Worm (Caenorhabditis elegans) whole organism, L4 larva: Measurements from ENCODE around the gene F54E7.6.

Experiments used
- D1046.2 ChIP-seq: fragments of 200-800 bp; sonication (Bioruptor generic); IDR thresholded peaks from 2 replicates; pipeline ENCODE4 v1.3.6; 2022; ENCODE audit warnings: missing genetic modification characterization, missing compliant biosample characterization
- F26F4.8 ChIP-seq: fragments of 200-800 bp; sonication (Bioruptor generic); conservative IDR thresholded peaks from 2 replicates; pipeline ENCODE4 v1.3.6; 2022; ENCODE audit warnings: missing genetic modification characterization, missing compliant biosample characterization
- F37D6.2 ChIP-seq: sonication (generic microtip); optimal IDR thresholded peaks from 2 replicates; lab custom pipeline; 2016; ENCODE audit warnings: mild to moderate bottlenecking, missing genetic modification characterization, missing compliant biosample characterization
- F49E8.2 ChIP-seq: sonication (generic microtip); optimal IDR thresholded peaks from 2 replicates; lab custom pipeline; 2016; ENCODE audit warnings: missing compliant biosample characterization, mild to moderate bottlenecking, missing genetic modification characterization, borderline replicate concordance
- Y105C5A.15 ChIP-seq: fragments of 200-800 bp; sonication (Bioruptor generic); IDR thresholded peaks from 2 replicates; pipeline ENCODE4 v1.3.6; 2022; ENCODE audit warnings: missing genetic modification characterization, missing compliant biosample characterization
- Y48G9A.11 ChIP-seq: fragments of 200-800 bp; sonication (Bioruptor generic); IDR thresholded peaks from 2 replicates; pipeline ENCODE4 v1.3.6; 2022; ENCODE audit warnings: missing genetic modification reagents, missing genetic modification characterization, missing compliant biosample characterization
- ZK546.5 ChIP-seq, 2 experiments: sonication (generic microtip); optimal IDR thresholded peaks; 2 replicates each; lab custom pipeline; 2017; ENCODE audit warnings: missing biosample characterization in 2 of 2, missing genetic modification characterization in 2 of 2
- aha-1 ChIP-seq: fragments of 150-350 bp; peaks from one replicate; lab custom pipeline; 2014; ENCODE audit warnings: missing biosample characterization, missing genetic modification characterization
- ama-1 ChIP-seq: fragments of 150-350 bp; optimal IDR thresholded peaks from 2 replicates; lab custom pipeline; 2014; ENCODE audit warnings: inconsistent platforms, mixed read lengths
- arid-1 ChIP-seq: fragments of 200-800 bp; sonication (Bioruptor generic); conservative IDR thresholded peaks from 2 replicates; pipeline ENCODE4 v1.3.6; 2022; ENCODE audit warnings: missing genetic modification reagents, missing genetic modification characterization, missing compliant biosample characterization
- ceh-20 ChIP-seq: fragments of 200-800 bp; sonication (Bioruptor generic); IDR thresholded peaks from 2 replicates; pipeline ENCODE4 v1.3.6; 2022; ENCODE audit warnings: missing genetic modification reagents, missing genetic modification characterization, missing compliant biosample characterization
- ceh-28 ChIP-seq: fragments of 150-350 bp; optimal IDR thresholded peaks from 2 replicates; lab custom pipeline; 2014; ENCODE audit warnings: missing biosample characterization, missing genetic modification reagents, missing genetic modification characterization
- ceh-32 ChIP-seq: sonication (generic microtip); optimal IDR thresholded peaks from 2 replicates; lab custom pipeline; 2016; ENCODE audit warnings: mild to moderate bottlenecking, missing genetic modification characterization, missing compliant biosample characterization; ENCODE audit not compliant: poor library complexity
- ceh-44 ChIP-seq: fragments of 200-800 bp; sonication (Bioruptor generic); IDR thresholded peaks from 2 replicates; pipeline ENCODE4 v1.3.6; 2022; ENCODE audit warnings: missing genetic modification reagents, missing genetic modification characterization, missing compliant biosample characterization
- ceh-62 ChIP-seq: sonication (generic microtip); optimal IDR thresholded peaks from 2 replicates; lab custom pipeline; 2017; ENCODE audit warnings: missing biosample characterization, missing genetic modification characterization
- ces-1 ChIP-seq: fragments of 150-350 bp; sonication (generic microtip); optimal IDR thresholded peaks from 4 replicates; lab custom pipeline; 2014; ENCODE audit warnings: missing biosample characterization, missing genetic modification reagents, missing genetic modification characterization
- ctbp-1 ChIP-seq: fragments of 200-800 bp; sonication (Bioruptor generic); IDR thresholded peaks from 2 replicates; pipeline ENCODE4 v1.3.6; 2022; ENCODE audit warnings: missing genetic modification reagents, missing genetic modification characterization, missing compliant biosample characterization
- daf-8 ChIP-seq: fragments of 200-800 bp; sonication (Bioruptor generic); IDR thresholded peaks from 2 replicates; pipeline ENCODE4 v1.3.6; 2022; ENCODE audit warnings: missing genetic modification characterization, missing compliant biosample characterization
- dmd-8 ChIP-seq: fragments of 200-800 bp; sonication (Bioruptor generic); IDR thresholded peaks from 2 replicates; pipeline ENCODE4 v1.3.6; 2022; ENCODE audit warnings: missing genetic modification characterization, missing compliant biosample characterization
- dve-1 ChIP-seq: sonication (generic microtip); optimal IDR thresholded peaks from 2 replicates; lab custom pipeline; 2017; ENCODE audit warnings: antibody characterized with exemption, mild to moderate bottlenecking, missing genetic modification characterization, missing compliant biosample characterization; ENCODE audit not compliant: insufficient read depth
- egl-27 ChIP-seq: sonication (generic microtip); optimal IDR thresholded peaks from 3 replicates; lab custom pipeline; 2017; ENCODE audit warnings: missing biosample characterization, missing genetic modification reagents, missing genetic modification characterization
- fkh-10 ChIP-seq: fragments of 150-350 bp; optimal IDR thresholded peaks from 2 replicates; lab custom pipeline; 2014; ENCODE audit warnings: missing biosample characterization, missing genetic modification reagents, missing genetic modification characterization
- hlh-11 ChIP-seq: fragments of 200-800 bp; sonication (Bioruptor generic); optimal IDR thresholded peaks from 2 replicates; lab custom pipeline; 2018; ENCODE audit warnings: mild to moderate bottlenecking, missing genetic modification characterization, missing compliant biosample characterization
- hlh-30 ChIP-seq: sonication (generic microtip); optimal IDR thresholded peaks from 2 replicates; lab custom pipeline; 2017; ENCODE audit warnings: antibody characterized with exemption, mild to moderate bottlenecking, missing genetic modification characterization, missing compliant biosample characterization; ENCODE audit not compliant: insufficient read depth
- lin-38 ChIP-seq: fragments of 200-800 bp; sonication (Bioruptor generic); IDR thresholded peaks from 2 replicates; pipeline ENCODE4 v1.3.6; 2022; ENCODE audit warnings: missing genetic modification reagents, missing genetic modification characterization, missing compliant biosample characterization
- lin-39 ChIP-seq: fragments of 150-350 bp; optimal IDR thresholded peaks from 2 replicates; lab custom pipeline; 2014; ENCODE audit warnings: missing biosample characterization, missing genetic modification reagents, missing genetic modification characterization
- mep-1 ChIP-seq: fragments of 150-350 bp; sonication (generic microtip); optimal IDR thresholded peaks from 3 replicates; lab custom pipeline; 2014; ENCODE audit warnings: missing biosample characterization, missing genetic modification characterization
- mes-2 ChIP-seq: sonication (generic microtip); optimal IDR thresholded peaks from 2 replicates; lab custom pipeline; 2016; ENCODE audit warnings: missing genotype, mild to moderate bottlenecking, missing genetic modification characterization, missing compliant biosample characterization; ENCODE audit not compliant: poor library complexity, severe bottlenecking
- mxl-3 ChIP-seq: fragments of 200-800 bp; sonication (Bioruptor generic); optimal IDR thresholded peaks from 2 replicates; lab custom pipeline; 2018; ENCODE audit warnings: mild to moderate bottlenecking, missing genetic modification characterization, missing compliant biosample characterization
- nhr-102 ChIP-seq: sonication (generic microtip); optimal IDR thresholded peaks from 2 replicates; lab custom pipeline; 2016; ENCODE audit warnings: mild to moderate bottlenecking, missing genetic modification characterization, moderate library complexity, missing compliant biosample characterization
- nhr-11 ChIP-seq: fragments of 150-350 bp; optimal IDR thresholded peaks from 2 replicates; lab custom pipeline; 2014; ENCODE audit warnings: missing biosample characterization, missing genetic modification characterization
- nhr-42 ChIP-seq: fragments of 200-800 bp; sonication (Bioruptor generic); IDR thresholded peaks from 2 replicates; pipeline ENCODE4 v1.3.6; 2022; ENCODE audit warnings: missing genetic modification characterization, missing compliant biosample characterization
- nhr-76 ChIP-seq: fragments of 150-350 bp; optimal IDR thresholded peaks from 2 replicates; lab custom pipeline; 2014; ENCODE audit warnings: missing biosample characterization, missing genetic modification characterization
- nhr-77 ChIP-seq: fragments of 150-350 bp; optimal IDR thresholded peaks from 2 replicates; lab custom pipeline; 2014; ENCODE audit warnings: missing biosample characterization, missing genetic modification characterization
- pha-4 ChIP-seq, 2 experiments: fragments of 150-350 bp in 1 of 2; fragments of 200-800 bp in 1 of 2; sonication (Bioruptor generic) in 1 of 2; IDR thresholded peaks in 1 of 2; optimal IDR thresholded peaks in 1 of 2; 2 replicates each; pipeline versions ENCODE4 v1.3.6 to Lab custom; 2014 to 2022; ENCODE audit warnings: missing genetic modification characterization in 2 of 2, missing genetic modification reagents in 2 of 2, missing biosample characterization in 1 of 2, missing compliant biosample characterization in 1 of 2
- php-3 ChIP-seq: fragments of 200-800 bp; sonication (Bioruptor generic); IDR thresholded peaks from 2 replicates; pipeline ENCODE4 v1.3.6; 2022; ENCODE audit warnings: missing genetic modification reagents, missing genetic modification characterization, missing compliant biosample characterization
- sdz-12 ChIP-seq: fragments of 200-800 bp; sonication (Bioruptor generic); optimal IDR thresholded peaks from 2 replicates; lab custom pipeline; 2018; ENCODE audit warnings: mild to moderate bottlenecking, missing genetic modification characterization, missing compliant biosample characterization
- snpc-1.2 ChIP-seq: fragments of 200-800 bp; sonication (Bioruptor generic); IDR thresholded peaks from 2 replicates; pipeline ENCODE4 v1.3.6; 2022; ENCODE audit warnings: missing genetic modification reagents, missing genetic modification characterization, missing compliant biosample characterization
- snpc-4 ChIP-seq: fragments of 150-350 bp; optimal IDR thresholded peaks from 2 replicates; lab custom pipeline; 2014; ENCODE audit warnings: missing biosample characterization, missing genetic modification characterization
- unc-130 ChIP-seq: sonication (generic microtip); optimal IDR thresholded peaks from 2 replicates; lab custom pipeline; 2016; ENCODE audit warnings: missing genetic modification reagents, missing genetic modification characterization, missing compliant biosample characterization
- unc-39 ChIP-seq: sonication (generic microtip); optimal IDR thresholded peaks from 2 replicates; lab custom pipeline; 2017; ENCODE audit warnings: missing biosample characterization, missing genetic modification characterization
- unc-62 ChIP-seq, 3 experiments: fragments of 150-350 bp in 1 of 3; sonication (generic microtip); optimal IDR thresholded peaks in 2 of 3; peaks in 1 of 3; 1 replicate in 1 of 3; 2 replicates in 2 of 3; lab custom pipeline; 2014 to 2017; ENCODE audit warnings: missing biosample characterization in 3 of 3, missing genetic modification characterization in 3 of 3, missing genetic modification reagents in 3 of 3, missing genotype in 1 of 3
- zag-1 ChIP-seq: fragments of 150-350 bp; optimal IDR thresholded peaks from 2 replicates; lab custom pipeline; 2014; ENCODE audit warnings: missing biosample characterization, missing genetic modification characterization
- zfp-2 ChIP-seq: sonication (generic microtip); optimal IDR thresholded peaks from 2 replicates; lab custom pipeline; 2016; ENCODE audit warnings: mild to moderate bottlenecking, missing genetic modification characterization, missing compliant biosample characterization
- ztf-11 ChIP-seq: fragments of 150-350 bp; optimal IDR thresholded peaks from 2 replicates; lab custom pipeline; 2014; ENCODE audit warnings: missing biosample characterization, missing genetic modification characterization

F54E7.6 gene

DNA sequence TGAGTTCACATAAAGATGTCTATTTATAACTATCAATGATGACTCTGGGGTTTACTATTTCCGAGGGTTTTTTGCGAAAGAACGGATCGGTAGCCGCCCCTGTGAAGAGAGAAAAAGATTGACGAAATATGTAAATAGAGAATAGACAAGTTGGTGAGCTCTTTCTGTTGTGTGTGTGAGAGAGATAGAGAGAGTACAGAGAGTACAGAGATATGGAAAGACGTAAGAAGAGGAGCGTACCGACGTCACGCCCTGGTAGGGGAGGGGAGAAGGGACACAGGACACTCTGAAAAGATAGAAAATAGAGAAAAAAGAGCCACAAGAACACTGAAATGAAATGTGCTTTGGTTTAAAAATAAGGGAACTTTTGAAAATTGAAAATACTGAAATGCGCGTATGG, 27.4 kb upstream of the F54E7.6 start (continued):
- peak; percentile 4 for TF ChIP-seq aha-1 (tag; lab: Kevin White, UChicago)
- TF ChIP-seq hlh-11: peak; percentile 52
- no peak for TF ChIP-seq snpc-4 (tag; lab: Kevin White, UChicago)
- TF ChIP-seq, all 104 proteins: peak for 18

DNA sequence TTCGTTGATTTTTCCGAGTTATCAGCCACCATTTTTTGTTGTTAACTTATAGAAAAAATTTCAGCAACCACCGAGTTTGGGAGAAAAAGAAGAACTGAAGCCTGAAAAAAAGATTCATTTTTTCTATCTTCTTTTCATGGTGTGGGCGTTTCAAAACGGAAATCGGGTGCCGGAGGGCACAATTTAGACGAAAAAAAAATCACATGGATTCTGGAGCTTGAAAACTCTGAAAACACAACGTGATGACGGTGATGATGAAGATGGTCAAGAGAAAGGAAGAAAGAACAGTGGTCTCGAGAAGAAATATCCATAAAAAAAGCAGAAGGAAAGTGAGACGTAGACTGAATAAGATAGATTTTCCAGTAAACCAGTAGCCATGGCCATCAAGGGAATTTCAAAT, 23.1 kb upstream of the F54E7.6 start, which contains the start of gene rcan-1:
rcan-1 (minus strand) TSS at position 101 of the 400 bp plus-strand sequence.
- no peak for TF ChIP-seq ceh-28 (tag; lab: Kevin White, UChicago)
- TF ChIP-seq nhr-11 (tag; lab: Kevin White, UChicago): no peak
- TF ChIP-seq F26F4.8 (GFP tag; lab: Robert Waterston, UW): no peak
- no peak for TF ChIP-seq egl-27
- TF ChIP-seq php-3 (GFP tag; lab: Robert Waterston, UW): no peak
- no peak for TF ChIP-seq ama-1 (lab: Kevin White, UChicago)
- TF ChIP-seq zfp-2: no peak
- no peak for TF ChIP-seq nhr-76 (tag; lab: Kevin White, UChicago)
- TF ChIP-seq Y48G9A.11 (GFP tag; lab: Robert Waterston, UW): no peak

DNA sequence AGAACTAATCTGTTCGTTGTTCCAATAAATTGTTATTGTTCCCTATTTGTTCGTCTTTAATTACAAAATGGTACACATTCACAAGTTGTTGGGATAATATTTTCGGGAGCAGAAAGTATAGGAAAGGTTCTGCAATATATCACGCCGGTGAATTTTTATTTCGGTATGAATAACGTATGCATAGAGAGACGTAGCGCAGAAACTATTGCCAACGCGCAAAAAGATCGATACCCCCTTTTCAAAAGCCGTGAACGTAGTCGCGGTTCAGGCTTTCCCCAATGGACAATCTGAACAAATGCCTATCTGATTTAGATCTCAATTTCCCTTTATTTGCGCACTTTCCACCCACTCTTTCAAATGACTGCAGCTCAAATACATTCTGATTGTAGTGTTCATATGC, 19.3 kb upstream of the F54E7.6 start, which contains the start of gene pst-2:
pst-2 (plus strand) TSS at position 293 of the 400 bp plus-strand sequence.
- TF ChIP-seq unc-130 (GFP tag; lab: Kevin White, UChicago) (peak; percentile 19), nhr-42 (no peak), snpc-1.2 (GFP tag; lab: Robert Waterston, UW) (peak; percentile 21; the same call in 1 of the 2 replicates), lin-38 (GFP tag; lab: Robert Waterston, UW) (peak; percentile 77), Y48G9A.11 (GFP tag; lab: Robert Waterston, UW) (peak; percentile 69), F49E8.2 (tag; lab: Kevin White, UChicago) (peak; percentile 38), sdz-12 (GFP tag; lab: Kevin White, UChicago) (no peak), unc-62 (GFP tag; optimal IDR thresholded peaks at IDR 0.05 in 1 of 2; lab: Kevin White, UChicago) (no peak), unc-62 (tag; optimal IDR thresholded peaks at IDR 0.05; lab: Kevin White, UChicago) (no peak), ZK546.5 (tag; optimal IDR thresholded peaks at IDR 0.05; lab: Kevin White, UChicago) (no peak), arid-1 (peak; percentile 31; the same call in 1 of the 2 replicates), daf-8 (no peak), dmd-8 (GFP tag; lab: Robert Waterston, UW) (0 out of 2 replicates have a peak, but pooled peaks have one; percentile 16), nhr-77 (tag; lab: Kevin White, UChicago) (no peak), pha-4 (GFP tag; IDR thresholded peaks at IDR 0.05; lab: Robert Waterston, UW) (peak; percentile 18; the same call in 1 of the 2 replicates), pha-4 (tag; optimal IDR thresholded peaks at IDR 0.05; lab: Kevin White, UChicago) (no peak)
- TF ChIP-seq, all 104 proteins: peak for 8

DNA sequence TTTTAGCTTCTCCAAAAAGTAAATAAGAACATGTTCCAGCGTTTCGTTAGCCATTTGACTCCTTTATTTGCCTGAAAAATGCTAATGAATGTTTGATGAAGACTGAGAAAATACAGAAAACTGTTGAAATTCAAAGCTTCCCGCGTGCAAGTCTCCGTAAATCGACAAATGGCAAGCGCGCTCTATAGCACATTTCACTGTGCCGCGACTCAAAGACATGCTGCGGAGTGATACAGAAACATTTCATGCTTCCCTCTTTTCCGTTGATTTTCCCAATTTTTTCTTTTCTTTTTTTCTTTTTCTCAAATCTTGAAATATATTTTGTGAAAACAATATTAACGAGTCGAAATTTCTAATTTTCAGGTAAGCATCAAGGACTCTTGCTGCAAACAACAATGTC, 18.1 kb upstream of the F54E7.6 start, which contains the start of the genes ska-3 and rps-12:
ska-3 (minus strand) TSS at position 71 of the 400 bp plus-strand sequence.
rps-12 (plus strand) TSS at position 364 of the 400 bp plus-strand sequence.
- TF ChIP-seq ceh-62: no peak
- no peak for TF ChIP-seq Y105C5A.15 (GFP tag; lab: Robert Waterston, UW)
- peak; percentile 94 for TF ChIP-seq D1046.2 (GFP tag; lab: Robert Waterston, UW)
- TF ChIP-seq ctbp-1: peak; percentile 95
- peak; percentile 99 for TF ChIP-seq zfp-2
- peak; percentile 99 for TF ChIP-seq fkh-10
- TF ChIP-seq mxl-3 (GFP tag; lab: Kevin White, UChicago): peak; percentile 80
- TF ChIP-seq ceh-44 (GFP tag; lab: Robert Waterston, UW): no peak
- TF ChIP-seq ztf-11 (tag; lab: Kevin White, UChicago): peak; percentile 44
- no peak for TF ChIP-seq daf-8
- peak; percentile 86 for TF ChIP-seq zag-1 (tag; lab: Kevin White, UChicago)
- no peak for TF ChIP-seq lin-39 (tag; lab: Kevin White, UChicago)
- TF ChIP-seq dve-1: peak; percentile 100
- peak; percentile 96 for TF ChIP-seq nhr-102
- TF ChIP-seq hlh-30 (tag; lab: Kevin White, UChicago): peak; percentile 98
- peak; percentile 98 for TF ChIP-seq ceh-20
- peak; percentile 99 for TF ChIP-seq mep-1 (tag; lab: Kevin White, UChicago)
- TF ChIP-seq mes-2 (tag; lab: Kevin White, UChicago): peak; percentile 98
- no peak for TF ChIP-seq unc-39
- TF ChIP-seq F37D6.2 (tag; lab: Kevin White, UChicago): peak; percentile 93
- no peak for TF ChIP-seq F26F4.8 (GFP tag; lab: Robert Waterston, UW)
- peak; percentile 73 for TF ChIP-seq ceh-32 (tag; lab: Kevin White, UChicago)
- TF ChIP-seq ces-1 (GFP tag; lab: Kevin White, UChicago): peak; percentile 80
- TF ChIP-seq ZK546.5 (tag; optimal IDR thresholded peaks at IDR 0.05; lab: Kevin White, UChicago): peak in 1 of 2 experiments; percentile 87
